Fruit fly (Drosophila melanogaster) whole organism, pupa: ENCODE results near the gene CG4213.

Source experiments
- CG14655 ChIP-seq: fragments of 200-800 bp; sonication (Bioruptor generic); optimal IDR thresholded peaks from 3 replicates; lab custom pipeline; 2017; ENCODE audit warnings: mild to moderate bottlenecking, missing biosample characterization, missing genetic modification reagents, missing genetic modification characterization
- CG34367 ChIP-seq: fragments of 200-800 bp; sonication (Bioruptor generic); optimal IDR thresholded peaks from 2 replicates; lab custom pipeline; 2018; ENCODE audit warnings: missing biosample characterization, mild to moderate bottlenecking, missing genetic modification characterization

DNA sequence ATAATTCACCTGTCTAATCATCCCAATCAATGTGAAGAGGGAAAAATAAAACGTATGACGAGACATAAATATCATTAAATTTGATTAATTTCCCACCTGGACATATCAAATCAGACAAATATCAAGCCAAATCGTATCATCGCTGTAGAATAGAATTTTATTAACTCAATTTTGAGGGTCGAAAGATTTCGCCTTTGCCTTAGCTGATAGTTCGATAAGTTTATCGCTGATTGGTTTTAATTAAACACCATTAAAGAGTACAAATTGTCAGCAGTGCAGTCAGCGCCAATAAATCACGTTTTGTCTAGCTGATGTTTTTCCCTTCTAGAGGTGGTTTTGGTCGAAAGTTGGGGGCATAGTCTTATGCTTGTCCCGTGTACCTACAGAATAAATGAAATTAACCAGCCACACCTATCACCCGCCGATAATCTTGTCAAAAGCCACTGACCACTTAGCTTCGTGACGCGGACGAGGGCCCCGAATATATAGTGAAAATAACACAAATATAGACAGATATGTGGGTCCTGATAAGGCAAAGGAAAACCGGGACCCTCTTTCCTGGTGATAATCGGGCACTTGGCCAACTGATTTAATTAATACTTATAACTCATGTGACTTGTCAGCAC, 23.1 kb downstream of the CG4213 start:
- TF ChIP-seq CG34367 (tag; lab: Kevin White, UChicago), result no peak
- no peak for TF ChIP-seq CG14655 (GFP tag; lab: Kevin White, UChicago)
